Worm (Caenorhabditis elegans): ENCODE results near the gene F40G12.7.

F40G12.7 gene

ce11 chrV:14317204-14317603 lies 42.8 kb downstream of the F40G12.7 start:
- peak; percentile 62 for TF ChIP-seq lin-14 (GFP tag; optimal IDR thresholded peaks at IDR 0.05)
- TF ChIP-seq efl-1 (optimal IDR thresholded peaks at IDR 0.05) = no peak
- peak in 1 of 2 experiments; percentile 2 for TF ChIP-seq efl-1 (GFP tag; optimal IDR thresholded peaks at IDR 0.05 in 1 of 2)
- TF ChIP-seq ztf-4 (tag; optimal IDR thresholded peaks at IDR 0.05) = no peak
- TF ChIP-seq lsy-2 (tag; optimal IDR thresholded peaks at IDR 0.05) = peak in 1 of 2 experiments; percentile 23

- TF ChIP-seq nhr-77 (tag; optimal IDR thresholded peaks at IDR 0.05) (no peak), fkh-8 (tag; optimal IDR thresholded peaks at IDR 0.05) (peak; percentile 66), nhr-28 (tag; optimal IDR thresholded peaks at IDR 0.05) (no peak), ceh-90 (tag; optimal IDR thresholded peaks at IDR 0.05) (peak; percentile 3), pax-3 (tag; optimal IDR thresholded peaks at IDR 0.05) (peak; percentile 54)
Observed at ce11 chrV:14317621-14318020, 43.3 kb downstream of the F40G12.7 start.

- peak; percentile 40 for TF ChIP-seq ceh-8 (GFP tag; optimal IDR thresholded peaks at IDR 0.05)
- TF ChIP-seq mdl-1 (tag; optimal IDR thresholded peaks at IDR 0.05) = no peak
- no peak for TF ChIP-seq elt-3 (tag; optimal IDR thresholded peaks at IDR 0.05)
- TF ChIP-seq egl-13 (tag; optimal IDR thresholded peaks at IDR 0.05) = no peak
- TF ChIP-seq isw-1 (GFP tag; IDR thresholded peaks at IDR 0.05) = no peak
Observed at ce11 chrV:14319101-14319781, 44.9 kb downstream of the F40G12.7 start, which contains the start of gene F47B8.13. F47B8.13 (minus strand) TSS chrV:14319731.

- TF ChIP-seq lin-13 (GFP tag; optimal IDR thresholded peaks at IDR 0.05) = no peak
- no peak for TF ChIP-seq sup-37 (GFP tag; optimal IDR thresholded peaks at IDR 0.05)
- TF ChIP-seq nhr-71 (tag; optimal IDR thresholded peaks at IDR 0.05) = no peak
- TF ChIP-seq dpl-1 (GFP tag; optimal IDR thresholded peaks at IDR 0.05) = no peak
- no peak for TF ChIP-seq fkh-8 (tag; optimal IDR thresholded peaks at IDR 0.05)
- no peak for TF ChIP-seq sox-4 (tag; optimal IDR thresholded peaks at IDR 0.05)
- no peak for TF ChIP-seq rnt-1 (tag; optimal IDR thresholded peaks at IDR 0.05)
- no peak for TF ChIP-seq nhr-85 (tag)
- no peak for TF ChIP-seq unc-30 (tag; optimal IDR thresholded peaks at IDR 0.05)
- TF ChIP-seq nhr-28 (tag; optimal IDR thresholded peaks at IDR 0.05) = no peak
- no peak for TF ChIP-seq pqm-1 (tag; optimal IDR thresholded peaks at IDR 0.05)
- TF ChIP-seq vab-15 (tag; optimal IDR thresholded peaks at IDR 0.05) = no peak
- no peak for TF ChIP-seq irx-1 (tag; optimal IDR thresholded peaks at IDR 0.05)
- TF ChIP-seq lin-39 (tag; optimal IDR thresholded peaks at IDR 0.05) = no peak
- no peak for TF ChIP-seq snpc-4 (tag; optimal IDR thresholded peaks at IDR 0.05)
- TF ChIP-seq zip-4 (GFP tag; optimal IDR thresholded peaks at IDR 0.05) = no peak
- TF ChIP-seq lsy-2 (tag; optimal IDR thresholded peaks at IDR 0.05) = no peak
- no peak for TF ChIP-seq ama-1 (optimal IDR thresholded peaks at IDR 0.05)
Observed at ce11 chrV:14320246-14320645, 45.9 kb downstream of the F40G12.7 start, which contains the start of gene F47B8.14. F47B8.14 (plus strand) TSS chrV:14320546.

ce11 chrV:14320730-14321319 lies 46.5 kb downstream of the F40G12.7 start:
- TF ChIP-seq sup-37 (GFP tag; optimal IDR thresholded peaks at IDR 0.05) = no peak
- no peak for TF ChIP-seq efl-1 (optimal IDR thresholded peaks at IDR 0.05)
- TF ChIP-seq efl-1 (GFP tag; optimal IDR thresholded peaks at IDR 0.05 in 1 of 2) = peak in 1 of 2 experiments; percentile 61
- TF ChIP-seq mef-2 (tag; optimal IDR thresholded peaks at IDR 0.05) = no peak

- TF ChIP-seq nhr-12 (tag; optimal IDR thresholded peaks at IDR 0.05) = no peak
- TF ChIP-seq mab-9 (GFP tag; IDR thresholded peaks at IDR 0.05) = no peak
- TF ChIP-seq C34B4.2 (tag; optimal IDR thresholded peaks at IDR 0.05) = no peak
- TF ChIP-seq lsy-2 (tag; optimal IDR thresholded peaks at IDR 0.05) = peak; percentile 19 to 60
- TF ChIP-seq unc-98 (GFP tag; IDR thresholded peaks at IDR 0.05) = no peak
- no peak for TF ChIP-seq nhr-85 (tag)
- no peak for TF ChIP-seq irx-1 (tag; optimal IDR thresholded peaks at IDR 0.05)
- peak; percentile 93 for TF ChIP-seq pag-3 (tag; optimal IDR thresholded peaks at IDR 0.05; ENCODE audit: borderline replicate concordance, insufficient read depth)
- no peak for TF ChIP-seq skn-1 (tag; optimal IDR thresholded peaks at IDR 0.05)
- no peak for TF ChIP-seq Y116A8C.19 (tag; optimal IDR thresholded peaks at IDR 0.05; ENCODE audit: borderline replicate concordance)
- no peak for TF ChIP-seq fkh-10 (GFP tag; optimal IDR thresholded peaks at IDR 0.05)
- TF ChIP-seq ets-5 (GFP tag; IDR thresholded peaks at IDR 0.05) = no peak
- no peak for TF ChIP-seq nhr-28 (tag; optimal IDR thresholded peaks at IDR 0.05)
- TF ChIP-seq nhr-76 (tag; optimal IDR thresholded peaks at IDR 0.05) = no peak
- no peak for TF ChIP-seq unc-130 (tag; optimal IDR thresholded peaks at IDR 0.05)
- TF ChIP-seq C16A3.4 (tag; optimal IDR thresholded peaks at IDR 0.05) = no peak
- TF ChIP-seq nhr-77 (tag; optimal IDR thresholded peaks at IDR 0.05) = no peak
Observed at ce11 chrV:14322743-14323142, 48.4 kb downstream of the F40G12.7 start, which contains the start of gene F47B8.3. F47B8.3 (minus strand) TSS chrV:14323003.

All from whole organism, L1 larva.